Fruit fly (Drosophila melanogaster): ENCODE results near the gene Ran.
"Not testable (repeated sequence)": the region's sequence is repeated elsewhere in the genome, so short reads cannot be mapped to it uniquely, and the experiment has no call there.

Ran gene

dm6 chrX:11108148-11108844 is 40.2 kb downstream of the Ran start, which contains the start of gene Hsp60A (continued):
- TF ChIP-seq CG15269 (tag; optimal IDR thresholded peaks at IDR 0.05) (peak; percentile 59), CG6654 (GFP tag; optimal IDR thresholded peaks at IDR 0.05) (no peak), Hr51 (GFP tag; optimal IDR thresholded peaks at IDR 0.05) (peak in 1 of 2 experiments; percentile 56), unc-4 (GFP tag; IDR thresholded peaks at IDR 0.05; ENCODE audit: partially characterized antibody) (peak; percentile 84), CG31441 (GFP tag; IDR thresholded peaks at IDR 0.05) (peak; percentile 51), PHDP (tag; optimal IDR thresholded peaks at IDR 0.05) (peak; percentile 70), CG9817 (tag; optimal IDR thresholded peaks at IDR 0.05) (peak; percentile 56), CG4854 (GFP tag; optimal IDR thresholded peaks at IDR 0.05) (peak; percentile 8), CG30020 (tag; optimal IDR thresholded peaks at IDR 0.05) (peak; percentile 25), CG6689 (GFP tag; IDR thresholded peaks at IDR 0.05) (peak; percentile 26; the same call in 1 of the 2 replicates), gfzf (GFP tag; optimal IDR thresholded peaks at IDR 0.05) (peak; percentile 66), trh (GFP tag; optimal IDR thresholded peaks at IDR 0.05) (no peak), CG1233 (GFP tag; optimal IDR thresholded peaks at IDR 0.05) (no peak), Ssrp (tag; optimal IDR thresholded peaks at IDR 0.05) (peak; percentile 48)

dm6 chrX:11095973-11096372 is 52.5 kb downstream of the Ran start, which contains the start of gene CG42249:
Gene CG42249 (plus strand): TSS chrX:11096273.
- not testable (repeated sequence) for TF ChIP-seq ttk (GFP tag; IDR thresholded peaks at IDR 0.05); CG12769 (tag; optimal IDR thresholded peaks at IDR 0.05); gcm (GFP tag; optimal IDR thresholded peaks at IDR 0.05)

- TF ChIP-seq kay (GFP tag; optimal IDR thresholded peaks at IDR 0.05) = no peak
- peak; percentile 48 for TF ChIP-seq cwo (GFP tag; optimal IDR thresholded peaks at IDR 0.05)
- TF ChIP-seq CG17612 (GFP tag; IDR thresholded peaks at IDR 0.05) = no peak
- peak; percentile 18 for TF ChIP-seq mirr (GFP tag; optimal IDR thresholded peaks at IDR 0.05)
- TF ChIP-seq CG12071 (GFP tag; optimal IDR thresholded peaks at IDR 0.05) = no peak
- no peak for TF ChIP-seq tll (GFP tag; optimal IDR thresholded peaks at IDR 0.05)
- TF ChIP-seq jumu (GFP tag; optimal IDR thresholded peaks at IDR 0.05) = no peak
- TF ChIP-seq Lim3 (GFP tag; IDR thresholded peaks at IDR 0.05) = no peak
- TF ChIP-seq grn (GFP tag; optimal IDR thresholded peaks at IDR 0.05) = peak; percentile 30
- peak; percentile 51 for TF ChIP-seq sug (tag; optimal IDR thresholded peaks at IDR 0.05)
- no peak for TF ChIP-seq hbn (GFP tag; IDR thresholded peaks at IDR 0.05; ENCODE audit: partially characterized antibody)
- TF ChIP-seq CG8089 (GFP tag; optimal IDR thresholded peaks at IDR 0.05) = no peak
- peak; percentile 81 for TF ChIP-seq CG34376 (GFP tag; optimal IDR thresholded peaks at IDR 0.05)
- peak; percentile 79 for TF ChIP-seq exex (tag; optimal IDR thresholded peaks at IDR 0.05)
- TF ChIP-seq Adf1 (GFP tag; IDR thresholded peaks at IDR 0.05) = no peak
These were observed 53.2 kb downstream of the Ran start for dm6 chrX:11095276-11095675.

Data from whole organism, embryonic.